Fruit fly (Drosophila melanogaster) whole organism, embryonic: Measurements from ENCODE around the gene Vps39.

Experiments
- Adf1 ChIP-seq: fragments of 200-800 bp; sonication (Bioruptor generic); IDR thresholded peaks from 2 replicates; pipeline ENCODE4 v1.3.6; 2022; ENCODE audit warnings: missing biosample characterization, missing genetic modification characterization
- Bteb2 ChIP-seq: fragments of 200-800 bp; sonication (Bioruptor generic); optimal IDR thresholded peaks from 2 replicates; lab custom pipeline; 2016; ENCODE audit warnings: missing biosample characterization, missing genetic modification characterization
- CG12659 ChIP-seq: fragments of 200-800 bp; sonication (Bioruptor generic); optimal IDR thresholded peaks from 3 replicates; lab custom pipeline; 2017; ENCODE audit warnings: mild to moderate bottlenecking, missing biosample characterization, missing genetic modification reagents, missing genetic modification characterization
- CG15514 ChIP-seq: fragments of 200-800 bp; sonication (Bioruptor generic); optimal IDR thresholded peaks from 3 replicates; lab custom pipeline; 2017; ENCODE audit warnings: missing biosample characterization, missing genetic modification characterization, mild to moderate bottlenecking, moderate library complexity, missing genetic modification reagents
- CG15601 ChIP-seq: fragments of 200-800 bp; sonication (Bioruptor generic); optimal IDR thresholded peaks from 3 replicates; lab custom pipeline; 2019; ENCODE audit warnings: missing biosample characterization, mild to moderate bottlenecking, missing genetic modification characterization, moderate library complexity
- CG1603 ChIP-seq: fragments of 200-800 bp; sonication (Bioruptor generic); optimal IDR thresholded peaks from 2 replicates; lab custom pipeline; 2019; ENCODE audit warnings: missing biosample characterization, mild to moderate bottlenecking, missing genetic modification characterization, moderate library complexity
- CG17385 ChIP-seq: fragments of 200-800 bp; sonication (Bioruptor generic); optimal IDR thresholded peaks from 3 replicates; lab custom pipeline; 2018; ENCODE audit warnings: missing biosample characterization, mild to moderate bottlenecking, missing genetic modification characterization
- CG17912 ChIP-seq: fragments of 200-800 bp; sonication (Bioruptor generic); optimal IDR thresholded peaks from 2 replicates; lab custom pipeline; 2018; ENCODE audit warnings: missing biosample characterization, mild to moderate bottlenecking, missing genetic modification characterization
- CG2678 ChIP-seq: fragments of 200-800 bp; sonication (Bioruptor generic); optimal IDR thresholded peaks from 3 replicates; lab custom pipeline; 2019; ENCODE audit warnings: missing biosample characterization, mild to moderate bottlenecking, missing genetic modification characterization, moderate library complexity
- CG2712 ChIP-seq: fragments of 200-800 bp; optimal IDR thresholded peaks from 3 replicates; lab custom pipeline; 2019; ENCODE audit warnings: missing biosample characterization, mild to moderate bottlenecking, missing genetic modification characterization, moderate library complexity
- CG3065 ChIP-seq: fragments of 200-800 bp; sonication (Bioruptor generic); optimal IDR thresholded peaks from 2 replicates; lab custom pipeline; 2016; ENCODE audit warnings: missing biosample characterization, missing genetic modification characterization
- CG31224 ChIP-seq: fragments of 200-800 bp; sonication (Bioruptor generic); IDR thresholded peaks from 2 replicates; pipeline ENCODE4 v1.3.6; 2022; ENCODE audit warnings: missing biosample characterization, missing genetic modification characterization
- CG32532 ChIP-seq: fragments of 200-800 bp; sonication (Bioruptor generic); IDR thresholded peaks from 2 replicates; pipeline ENCODE4 v1.3.6; 2022; ENCODE audit warnings: missing biosample characterization, missing genetic modification characterization
- CG34224 ChIP-seq: fragments of 200-800 bp; sonication (Bioruptor generic); IDR thresholded peaks from 3 replicates; pipeline ENCODE4 v1.3.6; 2022; ENCODE audit warnings: missing biosample characterization, missing genetic modification characterization; ENCODE audit not compliant: partially characterized antibody
- CG4360 ChIP-seq: fragments of 200-800 bp; sonication (Bioruptor generic); IDR thresholded peaks from 2 replicates; pipeline ENCODE4 v1.3.6; 2022; ENCODE audit warnings: missing biosample characterization, missing genetic modification characterization
- CG4854 ChIP-seq: fragments of 200-800 bp; sonication (Bioruptor generic); optimal IDR thresholded peaks from 2 replicates; lab custom pipeline; 2016; ENCODE audit warnings: missing biosample characterization, missing genetic modification characterization, inconsistent platforms
- CG6254 ChIP-seq: fragments of 200-800 bp; sonication (Bioruptor generic); optimal IDR thresholded peaks from 3 replicates; lab custom pipeline; 2017; ENCODE audit warnings: mild to moderate bottlenecking, missing biosample characterization, missing genetic modification reagents, missing genetic modification characterization
- CG7271 ChIP-seq: fragments of 200-800 bp; sonication (Bioruptor generic); optimal IDR thresholded peaks from 2 replicates; lab custom pipeline; 2018; ENCODE audit warnings: missing biosample characterization, mild to moderate bottlenecking, missing genetic modification characterization, moderate library complexity
- CrebB ChIP-seq: fragments of 200-800 bp; sonication (Bioruptor generic); optimal IDR thresholded peaks from 3 replicates; lab custom pipeline; 2018; ENCODE audit warnings: missing biosample characterization, mild to moderate bottlenecking, missing genetic modification characterization
- Dad ChIP-seq: fragments of 200-800 bp; sonication (Bioruptor generic); optimal IDR thresholded peaks from 3 replicates; lab custom pipeline; 2016; ENCODE audit warnings: missing biosample characterization, missing genetic modification characterization
- Deaf1 ChIP-seq: fragments of 200-800 bp; optimal IDR thresholded peaks from 3 replicates; lab custom pipeline; 2019; ENCODE audit warnings: missing biosample characterization, mild to moderate bottlenecking, missing genetic modification characterization, moderate library complexity
- Dfd ChIP-seq, 2 experiments: fragments of >200 bp; optimal IDR thresholded peaks; 2 replicates each; lab custom pipeline; 2017; ENCODE audit warnings: missing biosample characterization in 2 of 2, missing genetic modification characterization in 2 of 2
- Drgx ChIP-seq: fragments of 200-800 bp; sonication (Bioruptor generic); IDR thresholded peaks from 2 replicates; pipeline ENCODE4 v1.3.6; 2022; ENCODE audit warnings: missing biosample characterization, missing genetic modification characterization
- Ets65A ChIP-seq: fragments of 200-800 bp; sonication (Bioruptor generic); peaks from one replicate; lab custom pipeline; 2016; ENCODE audit warnings: missing biosample characterization, missing genetic modification characterization
- Ets97D ChIP-seq: fragments of 200-800 bp; sonication (Bioruptor generic); optimal IDR thresholded peaks from 3 replicates; lab custom pipeline; 2016; ENCODE audit warnings: missing biosample characterization, missing genetic modification characterization
- Hr51 ChIP-seq, 2 experiments: fragments of 200-800 bp; sonication (Bioruptor generic); optimal IDR thresholded peaks; 2 replicates in 1 of 2; 3 replicates in 1 of 2; lab custom pipeline; 2016 to 2018; ENCODE audit warnings: missing biosample characterization in 2 of 2, missing genetic modification characterization in 2 of 2, mild to moderate bottlenecking in 1 of 2, moderate library complexity in 1 of 2
- Jarid2 ChIP-seq: fragments of 200-800 bp; sonication (Bioruptor generic); optimal IDR thresholded peaks from 3 replicates; lab custom pipeline; 2017; ENCODE audit warnings: mild to moderate bottlenecking, missing biosample characterization, missing genetic modification reagents, missing genetic modification characterization
- MTF-1 ChIP-seq: fragments of 200-800 bp; sonication (Bioruptor generic); optimal IDR thresholded peaks from 2 replicates; lab custom pipeline; 2018; ENCODE audit warnings: missing biosample characterization, mild to moderate bottlenecking, missing genetic modification characterization, borderline replicate concordance
- Nf-YB ChIP-seq: fragments of 200-800 bp; sonication (Bioruptor generic); optimal IDR thresholded peaks from 3 replicates; lab custom pipeline; 2019; ENCODE audit warnings: missing biosample characterization, mild to moderate bottlenecking, missing genetic modification characterization, moderate library complexity
- Nf-YC ChIP-seq: fragments of 200-800 bp; optimal IDR thresholded peaks from 3 replicates; lab custom pipeline; 2019; ENCODE audit warnings: missing biosample characterization, mild to moderate bottlenecking, missing genetic modification characterization, moderate library complexity
- Stat92E ChIP-seq, 3 experiments: fragments of >200 bp in 2 of 3; fragments of 200-800 bp in 1 of 3; sonication (Bioruptor generic) in 1 of 3; optimal IDR thresholded peaks; 2 replicates each; lab custom pipeline; 2017 to 2019; ENCODE audit warnings: missing biosample characterization in 3 of 3, missing genetic modification characterization in 3 of 3, mild to moderate bottlenecking in 1 of 3, moderate library complexity in 1 of 3
- bbx ChIP-seq: fragments of 200-800 bp; sonication (Bioruptor generic); IDR thresholded peaks from 2 replicates; pipeline ENCODE4 v1.3.6; 2022; ENCODE audit warnings: missing biosample characterization, missing genetic modification characterization; ENCODE audit not compliant: partially characterized antibody
- chif ChIP-seq, 2 experiments: fragments of 200-800 bp; sonication (Bioruptor generic); optimal IDR thresholded peaks; 3 replicates each; lab custom pipeline; 2016; ENCODE audit warnings: missing biosample characterization in 2 of 2, missing genetic modification characterization in 2 of 2
- chinmo ChIP-seq: fragments of 200-800 bp; sonication (Bioruptor generic); IDR thresholded peaks from 4 replicates; pipeline ENCODE4 v1.3.6; 2022; ENCODE audit warnings: missing biosample characterization, missing genetic modification characterization; ENCODE audit not compliant: partially characterized antibody
- ci ChIP-seq: fragments of 200-800 bp; sonication (Bioruptor generic); IDR thresholded peaks from 3 replicates; pipeline ENCODE4 v1.3.6; 2022; ENCODE audit warnings: missing biosample characterization, missing genetic modification characterization
- ewg ChIP-seq: fragments of 200-800 bp; sonication (Bioruptor generic); optimal IDR thresholded peaks from 3 replicates; lab custom pipeline; 2017; ENCODE audit warnings: mild to moderate bottlenecking, missing biosample characterization, missing genetic modification reagents, missing genetic modification characterization
- kah ChIP-seq: fragments of 200-800 bp; sonication (Bioruptor generic); optimal IDR thresholded peaks from 2 replicates; lab custom pipeline; 2018; ENCODE audit warnings: missing biosample characterization, mild to moderate bottlenecking, missing genetic modification characterization
- nau ChIP-seq: fragments of 200-800 bp; sonication (Bioruptor generic); optimal IDR thresholded peaks from 3 replicates; lab custom pipeline; 2017; ENCODE audit warnings: missing biosample characterization, mild to moderate bottlenecking, missing genetic modification characterization, missing genetic modification reagents
- nerfin-1 ChIP-seq: fragments of 200-800 bp; sonication (Bioruptor generic); optimal IDR thresholded peaks from 3 replicates; lab custom pipeline; 2019; ENCODE audit warnings: missing biosample characterization, mild to moderate bottlenecking, missing genetic modification characterization, moderate library complexity
- nom ChIP-seq: fragments of 200-800 bp; sonication (Bioruptor generic); optimal IDR thresholded peaks from 2 replicates; lab custom pipeline; 2017; ENCODE audit warnings: missing biosample characterization, missing genetic modification characterization, mild to moderate bottlenecking, moderate library complexity, missing genetic modification reagents
- psq ChIP-seq: fragments of 200-800 bp; sonication (Bioruptor generic); optimal IDR thresholded peaks from 2 replicates; lab custom pipeline; 2017; ENCODE audit warnings: missing biosample characterization, missing genetic modification characterization
- seq ChIP-seq: fragments of 200-800 bp; sonication (Bioruptor generic); IDR thresholded peaks from 2 replicates; pipeline ENCODE4 v1.3.6; 2022; ENCODE audit warnings: missing biosample characterization, missing genetic modification characterization
- sna ChIP-seq: fragments of 200-800 bp; sonication (Bioruptor generic); IDR thresholded peaks from 2 replicates; pipeline ENCODE4 v1.3.6; 2022; ENCODE audit warnings: missing biosample characterization, missing genetic modification characterization; ENCODE audit not compliant: partially characterized antibody
- trem ChIP-seq: fragments of 200-800 bp; optimal IDR thresholded peaks from 3 replicates; lab custom pipeline; 2019; ENCODE audit warnings: missing biosample characterization, mild to moderate bottlenecking, missing genetic modification characterization, moderate library complexity
- zen2 ChIP-seq: fragments of 200-800 bp; sonication (Bioruptor generic); IDR thresholded peaks from 3 replicates; pipeline ENCODE4 v1.3.6; 2022; ENCODE audit warnings: missing biosample characterization, missing genetic modification characterization; ENCODE audit not compliant: partially characterized antibody

The Vps39 gene

dm6 chr3R:18275113-18275782, 1.0 kb upstream of the Vps39 start (continued):
- TF ChIP-seq chinmo (peak; percentile 82; the same call in 2 of the 4 replicates), kah (GFP tag; lab: Kevin White, UChicago) (peak; percentile 34), CG32532 (GFP tag; lab: Robert Waterston, UW) (peak; percentile 25; the same call in 1 of the 2 replicates), Drgx (GFP tag; lab: Robert Waterston, UW) (peak; percentile 13; the same call in 1 of the 2 replicates), CG2712 (tag; lab: Kevin White, UChicago) (peak; percentile 3), CG12659 (GFP tag; lab: Kevin White, UChicago) (no peak), Hr51 (GFP tag; optimal IDR thresholded peaks at IDR 0.05; lab: Kevin White, UChicago) (peak in 1 of 2 experiments; percentile 0), nom (GFP tag; lab: Kevin White, UChicago) (peak; percentile 55), ci (GFP tag; lab: Robert Waterston, UW) (0 out of 3 replicates have a peak, but pooled peaks have one; percentile 32), CG17385 (GFP tag; lab: Kevin White, UChicago) (peak; percentile 23), CG17912 (no peak), nau (no peak), zen2 (GFP tag; lab: Robert Waterston, UW) (peak; percentile 48; the same call in 1 of the 3 replicates)
- TF ChIP-seq, all 482 proteins: peak for 20

- TF ChIP-seq Dfd (GFP tag; optimal IDR thresholded peaks at IDR 0.05; lab: Kevin White, UChicago): peak in 1 of 2 experiments; percentile 39
- no peak for TF ChIP-seq Stat92E (GFP tag; optimal IDR thresholded peaks at IDR 0.05; lab: Kevin White, UChicago)
- peak; percentile 17 for TF ChIP-seq nerfin-1 (tag; lab: Kevin White, UChicago)
- peak; percentile 42 for TF ChIP-seq Deaf1
- peak; percentile 91 for TF ChIP-seq CG4360
- peak; percentile 73 for TF ChIP-seq Nf-YB (GFP tag; lab: Kevin White, UChicago)
- no peak for TF ChIP-seq psq
- TF ChIP-seq CG2678 (tag; lab: Kevin White, UChicago): no peak
- TF ChIP-seq Ets65A (GFP tag; lab: Kevin White, UChicago): peak; percentile 92
- 0 out of 3 replicates have a peak, but pooled peaks have one; percentile 15 for TF ChIP-seq CG34224 (GFP tag; lab: Robert Waterston, UW)
- no peak for TF ChIP-seq MTF-1
- no peak for TF ChIP-seq CG6254 (GFP tag; lab: Kevin White, UChicago)
- peak; percentile 90 for TF ChIP-seq Nf-YC (tag; lab: Kevin White, UChicago)
- 0 out of 2 replicates have a peak, but pooled peaks have one; percentile 27 for TF ChIP-seq sna (GFP tag; lab: Robert Waterston, UW)
- no peak for TF ChIP-seq Bteb2 (GFP tag; lab: Kevin White, UChicago)
- peak; percentile 67 for TF ChIP-seq Adf1
- TF ChIP-seq seq (GFP tag; lab: Robert Waterston, UW): peak; percentile 71; the same call in 1 of the 2 replicates
- peak; percentile 96 for TF ChIP-seq ewg
- TF ChIP-seq, all 482 proteins: peak for 12
Measured at dm6 chr3R:18269744-18270348, 4.4 kb downstream of the Vps39 start.

dm6 chr3R:18267489-18267888, 6.8 kb downstream of the Vps39 start, which contains the start of gene CG18599:
TSS of gene CG18599 (plus strand) at chr3R:18267789.
- TF ChIP-seq Adf1 (peak; percentile 57), CG4854 (GFP tag; lab: Kevin White, UChicago) (no peak), CG1603 (tag; lab: Kevin White, UChicago) (no peak), CG7271 (tag; lab: Kevin White, UChicago) (peak; percentile 36), nau (no peak), trem (tag; lab: Kevin White, UChicago) (no peak), CrebB (tag; lab: Kevin White, UChicago) (no peak), chif (GFP tag; optimal IDR thresholded peaks at IDR 0.05; lab: Kevin White, UChicago) (no peak), CG31224 (GFP tag; lab: Robert Waterston, UW) (no peak), Ets97D (GFP tag; lab: Kevin White, UChicago) (peak; percentile 48), Jarid2 (GFP tag; lab: Kevin White, UChicago) (no peak), CG3065 (GFP tag; lab: Kevin White, UChicago) (no peak), Dad (GFP tag; lab: Kevin White, UChicago) (no peak), CG15514 (GFP tag; lab: Kevin White, UChicago) (peak; percentile 49), bbx (no peak), CG15601 (tag; lab: Kevin White, UChicago) (no peak)
